Fruit fly (Drosophila melanogaster) S2 (cell line): ENCODE data around the gene CG11537.

Source experiments
- CG8478 ChIP-seq: fragments of >200 bp; optimal IDR thresholded peaks from 2 replicates; lab custom pipeline; 2018
- CTCF ChIP-seq, 2 experiments: fragments of >200 bp; optimal IDR thresholded peaks; 2 replicates each; lab custom pipeline; 2018

DNA sequence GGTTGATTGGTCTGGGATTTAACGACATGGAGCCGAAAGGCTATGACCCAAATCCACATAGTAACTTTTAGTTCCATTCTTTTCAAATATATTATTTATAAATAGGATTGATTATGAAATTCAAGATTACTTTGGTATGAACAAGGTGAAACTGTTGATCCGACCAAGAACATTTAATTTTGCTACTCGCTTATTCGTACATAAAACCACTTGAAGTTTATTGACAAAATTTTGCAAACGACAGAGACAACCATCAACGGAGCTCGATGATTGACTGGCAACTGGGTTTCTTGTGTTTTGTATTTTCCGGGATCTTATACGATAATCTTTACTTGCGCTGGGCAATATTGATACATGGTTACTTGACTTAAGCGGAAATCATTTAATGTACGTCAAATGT is 28.9 kb downstream of the CG11537 start, which contains the start of gene CG45067:
- TF ChIP-seq CG8478 (no peak), CTCF (optimal IDR thresholded peaks at IDR 0.05; lab: Kevin White, UChicago) (no peak)
